Fruit fly (Drosophila melanogaster) Kc167 (cell line): Measurements from ENCODE around the gene mus301.

ENCODE experiments used
- Sin3A ChIP-seq: fragments of >200 bp; optimal IDR thresholded peaks from 2 replicates; lab custom pipeline; 2018; ENCODE audit warnings: missing external identifiers
- h ChIP-seq: fragments of >200 bp; optimal IDR thresholded peaks from 3 replicates; lab custom pipeline; 2018; ENCODE audit warnings: missing external identifiers
- insv ChIP-seq: fragments of >200 bp; optimal IDR thresholded peaks from 3 replicates; lab custom pipeline; 2018; ENCODE audit warnings: missing external identifiers
- psq ChIP-seq: fragments of >200 bp; optimal IDR thresholded peaks from 2 replicates; lab custom pipeline; 2017; ENCODE audit warnings: missing external identifiers
- ttk ChIP-seq: sonication (Bioruptor generic); optimal IDR thresholded peaks from 2 replicates; lab custom pipeline; 2017; ENCODE audit warnings: missing external identifiers

DNA sequence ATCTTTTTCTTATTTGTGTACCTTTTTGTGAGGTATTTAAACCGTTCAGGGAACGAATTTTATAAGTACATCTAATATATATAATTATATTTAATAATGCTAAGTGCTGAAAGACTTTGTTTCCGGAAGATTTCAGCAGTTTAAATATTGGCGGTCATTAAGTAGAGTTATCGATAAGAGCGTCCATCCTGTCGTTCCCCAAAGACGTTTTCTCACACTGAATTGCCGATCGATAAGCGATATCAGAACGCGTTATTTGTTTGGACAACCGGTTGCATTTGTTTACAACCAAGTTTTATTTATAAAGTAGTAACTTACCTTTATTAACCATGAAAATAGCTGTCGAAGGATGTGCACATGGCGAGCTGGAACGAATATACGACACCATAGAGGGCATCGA, 16.0 kb upstream of the mus301 start, which contains the start of gene ldbr:
- TF ChIP-seq insv (lab: Kevin White, UChicago) (no peak), h (lab: Kevin White, UChicago) (no peak), psq (lab: Kevin White, UChicago) (no peak), Sin3A (lab: Kevin White, UChicago) (no peak), ttk (no peak)
